Fruit fly (Drosophila melanogaster) whole organism, embryonic: ENCODE results near the gene SPARC.

Experiments used
- Camta ChIP-seq: fragments of 200-800 bp; sonication (Bioruptor generic); optimal IDR thresholded peaks from 2 replicates; lab custom pipeline; 2016; ENCODE audit warnings: missing biosample characterization, missing genetic modification characterization
- eve ChIP-seq, 2 experiments: fragments of >200 bp; optimal IDR thresholded peaks; 2 replicates each; lab custom pipeline; 2017; ENCODE audit warnings: missing biosample characterization in 2 of 2, missing genetic modification characterization in 2 of 2

DNA sequence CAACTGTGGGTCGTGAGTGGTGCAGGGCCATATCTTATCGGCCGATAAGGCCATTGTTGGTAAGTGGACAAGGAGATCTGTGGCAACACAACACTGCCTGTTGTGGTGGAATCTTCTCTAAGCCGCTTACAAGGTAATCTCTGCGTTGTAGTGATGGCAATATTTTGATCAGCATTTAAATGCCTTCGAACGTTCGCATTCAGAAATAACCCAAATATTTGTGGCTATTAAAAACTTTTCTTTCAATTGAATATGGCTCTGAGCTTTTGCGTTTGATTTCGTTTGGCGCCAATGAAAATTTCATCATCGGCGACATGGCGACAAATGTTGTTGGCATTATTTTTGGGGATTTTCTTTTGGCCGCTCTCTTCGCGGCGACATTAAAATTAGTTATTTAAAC is 18.7 kb upstream of the SPARC start:
- TF ChIP-seq Camta (GFP tag; lab: Kevin White, UChicago) (no peak), eve (GFP tag; optimal IDR thresholded peaks at IDR 0.05; lab: Kevin White, UChicago) (no peak)
